Fruit fly (Drosophila melanogaster) whole organism, pupa: ENCODE data around the gene emb.

Experiments
- CG12605 ChIP-seq: fragments of 200-800 bp; sonication (Bioruptor generic); IDR thresholded peaks from 2 replicates; pipeline ENCODE4 v1.3.6; 2022; ENCODE audit warnings: missing biosample characterization, missing genetic modification characterization
- CG13204 ChIP-seq: fragments of 200-800 bp; sonication (Bioruptor generic); optimal IDR thresholded peaks from 2 replicates; lab custom pipeline; 2018; ENCODE audit warnings: missing biosample characterization, mild to moderate bottlenecking, missing genetic modification characterization, moderate library complexity
- CG15710 ChIP-seq: fragments of 200-800 bp; sonication (Bioruptor generic); optimal IDR thresholded peaks from 2 replicates; lab custom pipeline; 2018; ENCODE audit warnings: missing biosample characterization, mild to moderate bottlenecking, missing genetic modification characterization, moderate library complexity
- CG17806 ChIP-seq: fragments of 200-800 bp; sonication (Bioruptor generic); optimal IDR thresholded peaks from 2 replicates; lab custom pipeline; 2018; ENCODE audit warnings: missing biosample characterization, mild to moderate bottlenecking, missing genetic modification characterization, moderate library complexity
- CG9948 ChIP-seq: fragments of 200-800 bp; sonication (Bioruptor generic); optimal IDR thresholded peaks from 2 replicates; lab custom pipeline; 2018; ENCODE audit warnings: missing biosample characterization, mild to moderate bottlenecking, missing genetic modification characterization, moderate library complexity
- D1 ChIP-seq: fragments of 200-800 bp; sonication (Bioruptor generic); optimal IDR thresholded peaks from 2 replicates; lab custom pipeline; 2018; ENCODE audit warnings: missing biosample characterization, mild to moderate bottlenecking, missing genetic modification characterization, moderate library complexity
- EcR ChIP-seq: fragments of 200-800 bp; sonication (Bioruptor generic); optimal IDR thresholded peaks from 3 replicates; lab custom pipeline; 2019; ENCODE audit warnings: missing biosample characterization, missing genetic modification characterization, mild to moderate bottlenecking, moderate library complexity, missing genetic modification reagents
- Snoo ChIP-seq: fragments of 200-800 bp; sonication (Bioruptor generic); optimal IDR thresholded peaks from 3 replicates; lab custom pipeline; 2017; ENCODE audit warnings: missing biosample characterization, mild to moderate bottlenecking, missing genetic modification characterization, inconsistent platforms
- gl ChIP-seq: fragments of 200-800 bp; sonication (Bioruptor generic); optimal IDR thresholded peaks from 2 replicates; lab custom pipeline; 2018; ENCODE audit warnings: missing biosample characterization, mild to moderate bottlenecking, missing genetic modification characterization
- rn ChIP-seq: fragments of 200-800 bp; sonication (Bioruptor generic); IDR thresholded peaks from 2 replicates; pipeline ENCODE4 v1.3.6; 2022; ENCODE audit warnings: missing biosample characterization, missing genetic modification characterization

- TF ChIP-seq gl (no peak), D1 (tag; lab: Kevin White, UChicago) (no peak), CG15710 (tag; lab: Kevin White, UChicago) (no peak), EcR (GFP tag; lab: Kevin White, UChicago) (no peak), CG13204 (GFP tag; lab: Kevin White, UChicago) (no peak), CG17806 (tag; lab: Kevin White, UChicago) (no peak), CG12605 (GFP tag; lab: Robert Waterston, UW) (no peak), rn (GFP tag; lab: Robert Waterston, UW) (no peak), Snoo (tag; lab: Kevin White, UChicago) (no peak), CG9948 (no peak)
These were observed 466 bp upstream of the emb start, which contains the start of gene fy for dm6 chr2L:8402928-8403285.
